Fruit fly (Drosophila melanogaster) whole organism, prepupa: Measurements from ENCODE around the gene CG43229.

ENCODE experiments used
- Blimp-1 ChIP-seq: fragments of 200-800 bp; sonication (Bioruptor generic); optimal IDR thresholded peaks from 3 replicates; lab custom pipeline; 2017; ENCODE audit warnings: missing biosample characterization, missing genetic modification characterization, mild to moderate bottlenecking, moderate library complexity, missing genetic modification reagents
- CG16779 ChIP-seq: fragments of 200-800 bp; sonication (Bioruptor generic); optimal IDR thresholded peaks from 3 replicates; lab custom pipeline; 2017; ENCODE audit warnings: missing biosample characterization, mild to moderate bottlenecking, missing genetic modification characterization
- CG7368 ChIP-seq: fragments of 200-800 bp; sonication (Bioruptor generic); optimal IDR thresholded peaks from 3 replicates; lab custom pipeline; 2016; ENCODE audit warnings: missing biosample characterization, missing genetic modification characterization
- CG8119 ChIP-seq: fragments of 200-800 bp; sonication (Bioruptor generic); IDR thresholded peaks from 3 replicates; pipeline ENCODE4 v1.3.6; 2022; ENCODE audit warnings: missing biosample characterization, missing genetic modification characterization
- Eip78C ChIP-seq: fragments of 200-800 bp; sonication (Bioruptor generic); peaks from one replicate; lab custom pipeline; 2016; ENCODE audit warnings: missing biosample characterization, missing genetic modification characterization
- Hr38 ChIP-seq: sonication (Bioruptor generic); optimal IDR thresholded peaks from 2 replicates; lab custom pipeline; 2016; ENCODE audit warnings: missing biosample characterization, missing genetic modification characterization
- Hr39 ChIP-seq: fragments of 200-800 bp; sonication (Bioruptor generic); optimal IDR thresholded peaks from 2 replicates; lab custom pipeline; 2016; ENCODE audit warnings: missing biosample characterization, missing genetic modification characterization
- Sox102F ChIP-seq: fragments of 200-800 bp; sonication (Bioruptor generic); optimal IDR thresholded peaks from 2 replicates; lab custom pipeline; 2016; ENCODE audit warnings: missing biosample characterization, mild to moderate bottlenecking, missing genetic modification characterization
- cyc ChIP-seq: fragments of 200-800 bp; sonication (Bioruptor generic); optimal IDR thresholded peaks from 3 replicates; lab custom pipeline; 2016; ENCODE audit warnings: missing biosample characterization, missing genetic modification characterization
- dsx ChIP-seq: fragments of 200-800 bp; optimal IDR thresholded peaks from 3 replicates; lab custom pipeline; 2019; ENCODE audit warnings: missing biosample characterization, mild to moderate bottlenecking, missing genetic modification characterization, moderate library complexity; ENCODE audit not compliant: poor library complexity, severe bottlenecking
- fkh ChIP-seq: fragments of 200-800 bp; sonication (Bioruptor generic); optimal IDR thresholded peaks from 3 replicates; lab custom pipeline; 2017; ENCODE audit warnings: missing biosample characterization, mild to moderate bottlenecking, missing genetic modification characterization, moderate library complexity
- vri ChIP-seq: fragments of 200-800 bp; sonication (Bioruptor generic); optimal IDR thresholded peaks from 3 replicates; lab custom pipeline; 2016; ENCODE audit warnings: missing biosample characterization, mild to moderate bottlenecking, missing genetic modification characterization

- TF ChIP-seq CG16779 (tag; lab: Kevin White, UChicago) = no peak
- TF ChIP-seq Blimp-1 (GFP tag; lab: Kevin White, UChicago) = no peak
- no peak for TF ChIP-seq Sox102F (GFP tag; lab: Kevin White, UChicago)
- no peak for TF ChIP-seq Eip78C (GFP tag; lab: Kevin White, UChicago)
- TF ChIP-seq dsx (GFP tag; lab: Kevin White, UChicago) = no peak
- no peak for TF ChIP-seq fkh
- TF ChIP-seq vri = no peak
- no peak for TF ChIP-seq cyc
- no peak for TF ChIP-seq Hr39 (GFP tag; lab: Kevin White, UChicago)
- TF ChIP-seq Hr38 = no peak
- TF ChIP-seq CG8119 = no peak
- no peak for TF ChIP-seq CG7368 (GFP tag; lab: Kevin White, UChicago)
Measured at dm6 chrX:18114770-18115169, 23.6 kb upstream of the CG43229 start.
